Fruit fly (Drosophila melanogaster): Measurements from ENCODE around the gene CG11555.

CG11555 gene

DNA sequence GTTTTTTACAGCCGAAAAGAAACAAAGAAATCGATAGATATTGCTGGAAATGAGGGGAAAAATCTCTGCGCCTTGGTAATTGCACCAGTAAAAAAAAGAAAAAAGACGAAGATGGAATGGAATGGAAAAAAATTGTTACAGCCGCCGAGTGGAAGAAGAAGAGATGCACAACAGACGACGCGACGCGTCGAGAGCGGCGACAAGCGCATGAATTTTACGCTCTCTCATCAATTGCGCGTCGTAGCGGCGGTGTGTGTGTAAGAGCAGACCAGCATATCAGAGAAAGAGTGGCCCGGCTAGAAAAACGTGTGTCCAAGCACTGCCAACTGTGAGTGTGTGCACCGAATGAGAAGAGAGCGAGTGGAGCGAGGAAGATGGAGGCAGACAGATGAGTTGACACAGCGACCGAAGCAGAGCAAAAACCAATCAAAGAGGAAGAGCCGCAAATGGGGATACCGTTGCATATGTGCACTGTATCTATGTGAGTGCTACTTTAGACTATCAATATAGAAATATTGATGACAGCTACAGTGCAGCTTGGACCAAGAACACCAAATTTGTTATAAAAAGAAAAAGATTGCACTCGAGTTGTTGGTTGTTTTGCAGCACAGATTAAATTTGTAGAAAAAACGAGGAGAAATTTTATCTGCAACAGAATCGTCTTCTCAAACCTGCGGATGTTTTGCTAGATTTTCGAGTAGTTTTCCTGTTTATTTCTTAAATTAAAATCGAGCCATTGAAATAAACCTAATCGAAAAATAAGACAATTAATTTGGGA is 24.4 kb upstream of the CG11555 start (continued):
- TF ChIP-seq HLH4C (GFP tag; IDR thresholded peaks at IDR 0.05; ENCODE audit: partially characterized antibody), result no peak
- no peak for TF ChIP-seq Aef1 (GFP tag; IDR thresholded peaks at IDR 0.05)
- peak; percentile 3 for TF ChIP-seq nerfin-1 (tag; optimal IDR thresholded peaks at IDR 0.05)
- no peak for TF ChIP-seq CG14710 (tag; optimal IDR thresholded peaks at IDR 0.05)
- TF ChIP-seq CG34376 (GFP tag; optimal IDR thresholded peaks at IDR 0.05), result peak; percentile 21
- no peak for TF ChIP-seq Ssrp (tag; optimal IDR thresholded peaks at IDR 0.05)
- no peak for TF ChIP-seq CG4328 (GFP tag; optimal IDR thresholded peaks at IDR 0.05)
- no peak for TF ChIP-seq stc (GFP tag; IDR thresholded peaks at IDR 0.05)
- TF ChIP-seq schlank (tag; optimal IDR thresholded peaks at IDR 0.05), result no peak
- TF ChIP-seq cas (GFP tag; IDR thresholded peaks at IDR 0.05), result no peak
- peak; percentile 50 for TF ChIP-seq chm (GFP tag; IDR thresholded peaks at IDR 0.05)
- no peak for TF ChIP-seq prd (optimal IDR thresholded peaks at IDR 0.05)
- TF ChIP-seq prd (GFP tag; IDR thresholded peaks at IDR 0.05), result no peak
- peak; percentile 22 for TF ChIP-seq CG7556 (GFP tag; optimal IDR thresholded peaks at IDR 0.05)
- TF ChIP-seq CG43689 (GFP tag; IDR thresholded peaks at IDR 0.05), result no peak
- peak; percentile 93 for TF ChIP-seq CG8281 (tag; optimal IDR thresholded peaks at IDR 0.05)
- TF ChIP-seq Hey (tag; optimal IDR thresholded peaks at IDR 0.05), result no peak
- TF ChIP-seq h (optimal IDR thresholded peaks at IDR 0.05), result no peak
- no peak for TF ChIP-seq Optix (GFP tag; IDR thresholded peaks at IDR 0.05)
- TF ChIP-seq CG6175 (GFP tag; IDR thresholded peaks at IDR 0.05), result no peak
- no peak for TF ChIP-seq CG31365 (tag; optimal IDR thresholded peaks at IDR 0.05)
- no peak for TF ChIP-seq NfI (GFP tag; optimal IDR thresholded peaks at IDR 0.05)
- TF ChIP-seq CG2889 (GFP tag; IDR thresholded peaks at IDR 0.05), result no peak
- TF ChIP-seq CG10267 (tag; optimal IDR thresholded peaks at IDR 0.05), result no peak
- no peak for TF ChIP-seq Myb (GFP tag; optimal IDR thresholded peaks at IDR 0.05)
- TF ChIP-seq Dbx (GFP tag; IDR thresholded peaks at IDR 0.05), result no peak
- no peak for TF ChIP-seq gcm2 (GFP tag; optimal IDR thresholded peaks at IDR 0.05)
- TF ChIP-seq zfh1 (GFP tag; IDR thresholded peaks at IDR 0.05), result 0 out of 3 replicates have a peak, but pooled peaks have one; percentile 4
- peak; percentile 91 for TF ChIP-seq pros (GFP tag; optimal IDR thresholded peaks at IDR 0.05)
- TF ChIP-seq lab (GFP tag; optimal IDR thresholded peaks at IDR 0.05), result no peak
- no peak for TF ChIP-seq vnd (GFP tag; IDR thresholded peaks at IDR 0.05; ENCODE audit: partially characterized antibody)
- no peak for TF ChIP-seq CG14965 (GFP tag; optimal IDR thresholded peaks at IDR 0.05; ENCODE audit: borderline replicate concordance)
- no peak for TF ChIP-seq MBD-R2 (GFP tag; IDR thresholded peaks at IDR 0.05)
- no peak for TF ChIP-seq CG12769 (tag; optimal IDR thresholded peaks at IDR 0.05)
- no peak for TF ChIP-seq CG10654 (GFP tag; optimal IDR thresholded peaks at IDR 0.05)
- no peak for TF ChIP-seq PHDP (tag; optimal IDR thresholded peaks at IDR 0.05)
- no peak for TF ChIP-seq CG3065 (GFP tag; optimal IDR thresholded peaks at IDR 0.05)
- TF ChIP-seq CG15073 (GFP tag; optimal IDR thresholded peaks at IDR 0.05), result no peak
- no peak for TF ChIP-seq Dad (GFP tag; optimal IDR thresholded peaks at IDR 0.05)
- no peak for TF ChIP-seq lola (GFP tag; optimal IDR thresholded peaks at IDR 0.05)
- TF ChIP-seq az2 (GFP tag; optimal IDR thresholded peaks at IDR 0.05), result peak; percentile 42
- TF ChIP-seq CG12219 (GFP tag; optimal IDR thresholded peaks at IDR 0.05), result no peak
- no peak for TF ChIP-seq slou (GFP tag; optimal IDR thresholded peaks at IDR 0.05)
- no peak for TF ChIP-seq fd3F (GFP tag; optimal IDR thresholded peaks at IDR 0.05)
- no peak for TF ChIP-seq MTF-1 (GFP tag; optimal IDR thresholded peaks at IDR 0.05; ENCODE audit: borderline replicate concordance)
- no peak for TF ChIP-seq slp2 (GFP tag; optimal IDR thresholded peaks at IDR 0.05)
- no peak for TF ChIP-seq CG8089 (GFP tag; optimal IDR thresholded peaks at IDR 0.05)
- peak; percentile 32 for TF ChIP-seq CG16863 (GFP tag; optimal IDR thresholded peaks at IDR 0.05)
- no peak for TF ChIP-seq ind (GFP tag; optimal IDR thresholded peaks at IDR 0.05)
- TF ChIP-seq corto (GFP tag; optimal IDR thresholded peaks at IDR 0.05), result peak; percentile 2
